Fruit fly (Drosophila melanogaster) whole organism, prepupa: ENCODE data around the gene NPFR.
A peak's percentile ranks its signal among the peaks of the same experiment; 100 is the strongest.

Experiments
- Blimp-1 ChIP-seq: fragments of 200-800 bp; sonication (Bioruptor generic); optimal IDR thresholded peaks from 3 replicates; lab custom pipeline; 2017; ENCODE audit warnings: missing biosample characterization, missing genetic modification characterization, mild to moderate bottlenecking, moderate library complexity, missing genetic modification reagents
- CG10631 ChIP-seq: fragments of 200-800 bp; sonication (Bioruptor generic); optimal IDR thresholded peaks from 2 replicates; lab custom pipeline; 2016; ENCODE audit warnings: missing biosample characterization, missing genetic modification characterization
- CG10669 ChIP-seq: fragments of 200-800 bp; sonication (Bioruptor generic); optimal IDR thresholded peaks from 3 replicates; lab custom pipeline; 2018; ENCODE audit warnings: missing biosample characterization, mild to moderate bottlenecking, missing genetic modification characterization, moderate library complexity
- CG11294 ChIP-seq: fragments of 200-800 bp; sonication (Bioruptor generic); IDR thresholded peaks from 2 replicates; pipeline ENCODE4 v1.3.6; 2022; ENCODE audit warnings: missing biosample characterization, missing genetic modification characterization
- CG11762 ChIP-seq: fragments of 200-800 bp; sonication (Bioruptor generic); optimal IDR thresholded peaks from 3 replicates; lab custom pipeline; 2016; ENCODE audit warnings: missing biosample characterization, missing genetic modification characterization; ENCODE audit not compliant: insufficient read depth
- CG15336 ChIP-seq: fragments of 200-800 bp; sonication (Bioruptor generic); IDR thresholded peaks from 2 replicates; pipeline ENCODE4 v1.3.6; 2022; ENCODE audit warnings: missing biosample characterization, missing genetic modification characterization
- CG32006 ChIP-seq: fragments of 200-800 bp; sonication (Bioruptor generic); optimal IDR thresholded peaks from 3 replicates; lab custom pipeline; 2017; ENCODE audit warnings: missing biosample characterization, mild to moderate bottlenecking, missing genetic modification characterization
- CG34406 ChIP-seq: fragments of 200-800 bp; sonication (Bioruptor generic); optimal IDR thresholded peaks from 3 replicates; lab custom pipeline; 2016; ENCODE audit warnings: missing biosample characterization, missing genetic modification characterization
- CG3919 ChIP-seq: fragments of 200-800 bp; sonication (Bioruptor generic); optimal IDR thresholded peaks from 3 replicates; lab custom pipeline; 2016; ENCODE audit warnings: missing biosample characterization, missing genetic modification characterization
- CG4318 ChIP-seq: fragments of 200-800 bp; sonication (Bioruptor generic); optimal IDR thresholded peaks from 3 replicates; lab custom pipeline; 2017; ENCODE audit warnings: missing biosample characterization, mild to moderate bottlenecking, missing genetic modification characterization
- CG6276 ChIP-seq: fragments of 200-800 bp; sonication (Bioruptor generic); optimal IDR thresholded peaks from 2 replicates; lab custom pipeline; 2017; ENCODE audit warnings: missing biosample characterization, mild to moderate bottlenecking, missing genetic modification characterization
- CG6792 ChIP-seq: fragments of 200-800 bp; sonication (Bioruptor generic); optimal IDR thresholded peaks from 3 replicates; lab custom pipeline; 2016; ENCODE audit warnings: missing biosample characterization, missing genetic modification characterization
- CG6808 ChIP-seq: fragments of 200-800 bp; sonication (Bioruptor generic); optimal IDR thresholded peaks from 3 replicates; lab custom pipeline; 2017; ENCODE audit warnings: missing biosample characterization, missing genetic modification characterization, mild to moderate bottlenecking, moderate library complexity, missing genetic modification reagents
- CG6854 ChIP-seq: fragments of 200-800 bp; sonication (Bioruptor generic); optimal IDR thresholded peaks from 2 replicates; lab custom pipeline; 2017; ENCODE audit warnings: missing biosample characterization, mild to moderate bottlenecking, missing genetic modification characterization
- CG7368 ChIP-seq: fragments of 200-800 bp; sonication (Bioruptor generic); optimal IDR thresholded peaks from 3 replicates; lab custom pipeline; 2016; ENCODE audit warnings: missing biosample characterization, missing genetic modification characterization
- CG8119 ChIP-seq: fragments of 200-800 bp; sonication (Bioruptor generic); IDR thresholded peaks from 3 replicates; pipeline ENCODE4 v1.3.6; 2022; ENCODE audit warnings: missing biosample characterization, missing genetic modification characterization
- CG8319 ChIP-seq: fragments of 200-800 bp; sonication (Bioruptor generic); optimal IDR thresholded peaks from 3 replicates; lab custom pipeline; 2016; ENCODE audit warnings: missing biosample characterization, missing genetic modification characterization
- CG8632 ChIP-seq: fragments of 200-800 bp; sonication (Bioruptor generic); optimal IDR thresholded peaks from 3 replicates; lab custom pipeline; 2016; ENCODE audit warnings: missing biosample characterization, missing genetic modification characterization
- Eip78C ChIP-seq: fragments of 200-800 bp; sonication (Bioruptor generic); peaks from one replicate; lab custom pipeline; 2016; ENCODE audit warnings: missing biosample characterization, missing genetic modification characterization
- Eip93F ChIP-seq: fragments of 200-800 bp; sonication (Bioruptor generic); optimal IDR thresholded peaks from 2 replicates; lab custom pipeline; 2016; ENCODE audit warnings: missing biosample characterization, mild to moderate bottlenecking, missing genetic modification characterization
- Ets96B ChIP-seq: fragments of 200-800 bp; optimal IDR thresholded peaks from 2 replicates; lab custom pipeline; 2019; ENCODE audit warnings: missing biosample characterization, mild to moderate bottlenecking, missing genetic modification characterization, moderate library complexity
- Gug ChIP-seq: fragments of 200-800 bp; sonication (Bioruptor generic); IDR thresholded peaks from 2 replicates; pipeline ENCODE4 v1.3.6; 2022; ENCODE audit warnings: missing biosample characterization, missing genetic modification characterization
- Hr38 ChIP-seq: sonication (Bioruptor generic); optimal IDR thresholded peaks from 2 replicates; lab custom pipeline; 2016; ENCODE audit warnings: missing biosample characterization, missing genetic modification characterization
- Hr39 ChIP-seq: fragments of 200-800 bp; sonication (Bioruptor generic); optimal IDR thresholded peaks from 2 replicates; lab custom pipeline; 2016; ENCODE audit warnings: missing biosample characterization, missing genetic modification characterization
- Hr4 ChIP-seq: fragments of 200-800 bp; sonication (Bioruptor generic); optimal IDR thresholded peaks from 3 replicates; lab custom pipeline; 2016; ENCODE audit warnings: missing biosample characterization, missing genetic modification characterization
- Met ChIP-seq: fragments of 200-800 bp; sonication (Bioruptor generic); optimal IDR thresholded peaks from 3 replicates; lab custom pipeline; 2016; ENCODE audit warnings: missing biosample characterization, missing genetic modification characterization
- OdsH ChIP-seq: fragments of 200-800 bp; sonication (Bioruptor generic); optimal IDR thresholded peaks from 3 replicates; lab custom pipeline; 2016; ENCODE audit warnings: missing biosample characterization, missing genetic modification characterization
- Smox ChIP-seq: fragments of 200-800 bp; sonication (Bioruptor generic); optimal IDR thresholded peaks from 3 replicates; lab custom pipeline; 2016; ENCODE audit warnings: missing biosample characterization, missing genetic modification characterization
- Sox102F ChIP-seq: fragments of 200-800 bp; sonication (Bioruptor generic); optimal IDR thresholded peaks from 2 replicates; lab custom pipeline; 2016; ENCODE audit warnings: missing biosample characterization, mild to moderate bottlenecking, missing genetic modification characterization
- Sox14 ChIP-seq: fragments of 200-800 bp; sonication (Bioruptor generic); optimal IDR thresholded peaks from 3 replicates; lab custom pipeline; 2016; ENCODE audit warnings: missing biosample characterization, missing genetic modification characterization
- achi ChIP-seq: fragments of 200-800 bp; sonication (Bioruptor generic); optimal IDR thresholded peaks from 3 replicates; lab custom pipeline; 2016; ENCODE audit warnings: missing biosample characterization, missing genetic modification characterization
- acj6 ChIP-seq: fragments of 200-800 bp; sonication (Bioruptor generic); optimal IDR thresholded peaks from 3 replicates; lab custom pipeline; 2016; ENCODE audit warnings: missing biosample characterization, missing genetic modification characterization
- cyc ChIP-seq: fragments of 200-800 bp; sonication (Bioruptor generic); optimal IDR thresholded peaks from 3 replicates; lab custom pipeline; 2016; ENCODE audit warnings: missing biosample characterization, missing genetic modification characterization
- dac ChIP-seq: fragments of 200-800 bp; sonication (Bioruptor generic); optimal IDR thresholded peaks from 2 replicates; lab custom pipeline; 2017; ENCODE audit warnings: missing biosample characterization, mild to moderate bottlenecking, missing genetic modification characterization
- dsx ChIP-seq: fragments of 200-800 bp; optimal IDR thresholded peaks from 3 replicates; lab custom pipeline; 2019; ENCODE audit warnings: missing biosample characterization, mild to moderate bottlenecking, missing genetic modification characterization, moderate library complexity; ENCODE audit not compliant: poor library complexity, severe bottlenecking
- eg ChIP-seq: fragments of 200-800 bp; sonication (Bioruptor generic); IDR thresholded peaks from 3 replicates; pipeline ENCODE4 v1.3.6; 2022; ENCODE audit warnings: missing biosample characterization, missing genetic modification characterization
- esn ChIP-seq: fragments of 200-800 bp; sonication (Bioruptor generic); optimal IDR thresholded peaks from 2 replicates; lab custom pipeline; 2016; ENCODE audit warnings: missing biosample characterization, mild to moderate bottlenecking, missing genetic modification characterization, moderate library complexity
- fd85E ChIP-seq: fragments of 200-800 bp; sonication (Bioruptor generic); optimal IDR thresholded peaks from 3 replicates; lab custom pipeline; 2016; ENCODE audit warnings: missing biosample characterization, missing genetic modification characterization
- fkh ChIP-seq: fragments of 200-800 bp; sonication (Bioruptor generic); optimal IDR thresholded peaks from 3 replicates; lab custom pipeline; 2017; ENCODE audit warnings: missing biosample characterization, mild to moderate bottlenecking, missing genetic modification characterization, moderate library complexity
- lz ChIP-seq: fragments of 200-800 bp; sonication (Bioruptor generic); optimal IDR thresholded peaks from 3 replicates; lab custom pipeline; 2016; ENCODE audit warnings: missing biosample characterization, missing genetic modification characterization
- net ChIP-seq: fragments of 200-800 bp; sonication (Bioruptor generic); optimal IDR thresholded peaks from 3 replicates; lab custom pipeline; 2016; ENCODE audit warnings: missing biosample characterization, missing genetic modification characterization
- pdm3 ChIP-seq: fragments of 200-800 bp; sonication (Bioruptor generic); optimal IDR thresholded peaks from 3 replicates; lab custom pipeline; 2016; ENCODE audit warnings: missing biosample characterization, missing genetic modification characterization
- salr ChIP-seq, 2 experiments: fragments of 200-800 bp; sonication (Bioruptor generic); optimal IDR thresholded peaks; 3 replicates each; lab custom pipeline; 2016 to 2018; ENCODE audit warnings: missing biosample characterization in 2 of 2, missing genetic modification characterization in 2 of 2, mild to moderate bottlenecking in 1 of 2
- svp ChIP-seq: fragments of 200-800 bp; sonication (Bioruptor generic); peaks from one replicate; lab custom pipeline; 2016; ENCODE audit warnings: missing biosample characterization, missing genetic modification characterization

NPFR gene

dm6 chr3R:6241289-6241688 lies 54.2 kb downstream of the NPFR start:
- TF ChIP-seq CG11294 (GFP tag; lab: Robert Waterston, UW) (no peak), dsx (no peak), acj6 (GFP tag; lab: Kevin White, UChicago) (peak; percentile 25), CG6276 (GFP tag; lab: Kevin White, UChicago) (peak; percentile 77), dac (peak; percentile 59), Smox (GFP tag; lab: Kevin White, UChicago) (no peak), Ets96B (no peak), Sox14 (GFP tag; lab: Kevin White, UChicago) (no peak), lz (GFP tag; lab: Kevin White, UChicago) (no peak), CG11762 (GFP tag; lab: Kevin White, UChicago) (no peak), CG3919 (GFP tag; lab: Kevin White, UChicago) (peak; percentile 39), OdsH (peak; percentile 58), Hr4 (GFP tag; lab: Kevin White, UChicago) (peak; percentile 75), pdm3 (GFP tag; lab: Kevin White, UChicago) (peak; percentile 18), CG8632 (GFP tag; lab: Kevin White, UChicago) (no peak), net (GFP tag; lab: Kevin White, UChicago) (peak; percentile 27), esn (GFP tag; lab: Kevin White, UChicago) (no peak), CG8319 (GFP tag; lab: Kevin White, UChicago) (no peak), CG7368 (GFP tag; lab: Kevin White, UChicago) (no peak), CG34406 (GFP tag; lab: Kevin White, UChicago) (peak; percentile 34), Hr39 (GFP tag; lab: Kevin White, UChicago) (no peak), eg (GFP tag; lab: Robert Waterston, UW) (peak; percentile 38; the same call in 1 of the 3 replicates), CG6808 (GFP tag; lab: Kevin White, UChicago) (no peak), Eip93F (GFP tag; lab: Kevin White, UChicago) (no peak), CG6792 (GFP tag; lab: Kevin White, UChicago) (peak; percentile 24), CG15336 (GFP tag; lab: Robert Waterston, UW) (peak; percentile 54), achi (peak; percentile 39), fkh (no peak), Gug (GFP tag; lab: Robert Waterston, UW) (no peak), CG8119 (GFP tag; lab: Robert Waterston, UW) (peak; percentile 67), CG32006 (GFP tag; lab: Kevin White, UChicago) (peak; percentile 92), CG4318 (peak; percentile 69), Sox102F (GFP tag; lab: Kevin White, UChicago) (no peak), Eip78C (GFP tag; lab: Kevin White, UChicago) (peak; percentile 75), salr (GFP tag; optimal IDR thresholded peaks at IDR 0.05; lab: Kevin White, UChicago) (peak in 1 of 2 experiments; percentile 36)

DNA sequence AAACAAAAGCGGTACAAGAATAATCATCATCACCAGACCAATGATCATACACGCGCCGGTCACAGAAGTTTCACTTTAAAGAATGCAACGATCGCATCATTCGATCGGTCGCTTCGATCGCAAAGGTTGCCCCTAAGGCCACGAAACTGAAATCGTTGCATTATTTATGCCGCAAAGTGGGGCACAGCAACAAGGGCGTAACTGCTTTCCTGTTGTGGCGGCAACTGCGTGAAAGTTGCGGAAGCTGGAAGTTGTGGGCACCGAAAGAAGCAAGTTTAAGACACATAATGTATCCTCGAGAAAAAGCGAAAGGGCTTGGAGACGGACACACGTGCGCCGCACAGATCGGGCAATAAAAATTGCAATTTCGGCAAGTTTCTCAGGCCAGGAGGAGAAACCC lies 56.9 kb downstream of the NPFR start:
- TF ChIP-seq Blimp-1 (GFP tag; lab: Kevin White, UChicago) (peak; percentile 97), CG6854 (GFP tag; lab: Kevin White, UChicago) (peak; percentile 55), acj6 (GFP tag; lab: Kevin White, UChicago) (no peak), CG11762 (GFP tag; lab: Kevin White, UChicago) (no peak)

- TF ChIP-seq fd85E (GFP tag; lab: Kevin White, UChicago) (no peak), CG11762 (GFP tag; lab: Kevin White, UChicago) (no peak), CG10669 (GFP tag; lab: Kevin White, UChicago) (no peak), CG34406 (GFP tag; lab: Kevin White, UChicago) (no peak), salr (GFP tag; optimal IDR thresholded peaks at IDR 0.05; lab: Kevin White, UChicago) (no peak), lz (GFP tag; lab: Kevin White, UChicago) (no peak), Met (GFP tag; lab: Kevin White, UChicago) (no peak), cyc (GFP tag; lab: Kevin White, UChicago) (no peak), CG4318 (no peak), CG10631 (GFP tag; lab: Kevin White, UChicago) (no peak), CG6808 (GFP tag; lab: Kevin White, UChicago) (no peak), Hr38 (no peak), Gug (GFP tag; lab: Robert Waterston, UW) (no peak), svp (GFP tag; lab: Kevin White, UChicago) (no peak)
Observed at dm6 chr3R:6244986-6245385, 57.9 kb downstream of the NPFR start.
